Worm (Caenorhabditis elegans) whole organism, early embryonic: ENCODE measurements around the gene srh-216.

ENCODE experiments used
- F13C5.2 ChIP-seq: sonication (generic microtip); optimal IDR thresholded peaks from 2 replicates; lab custom pipeline; 2017; ENCODE audit warnings: mild to moderate bottlenecking, missing genetic modification characterization, inconsistent platforms, missing compliant biosample characterization
- ama-1 ChIP-seq: fragments of 150-350 bp; optimal IDR thresholded peaks from 2 replicates; lab custom pipeline; 2014
- flt-1 ChIP-seq: fragments of 200-800 bp; sonication (Bioruptor generic); IDR thresholded peaks from 2 replicates; pipeline ENCODE4 v1.3.6; 2022; ENCODE audit warnings: missing genetic modification characterization, missing compliant biosample characterization
- hmbx-1 ChIP-seq: sonication (generic microtip); optimal IDR thresholded peaks from 2 replicates; lab custom pipeline; 2016; ENCODE audit warnings: mild to moderate bottlenecking, missing genetic modification characterization, missing compliant biosample characterization
- hnd-1 ChIP-seq: sonication (generic microtip); optimal IDR thresholded peaks from 2 replicates; lab custom pipeline; 2016; ENCODE audit warnings: missing genetic modification characterization, missing compliant biosample characterization
- scrt-1 ChIP-seq: fragments of 200-800 bp; sonication (Bioruptor generic); IDR thresholded peaks from 2 replicates; pipeline ENCODE4 v1.3.6; 2022; ENCODE audit warnings: missing genetic modification characterization, missing compliant biosample characterization
- tra-4 ChIP-seq: sonication (generic microtip); optimal IDR thresholded peaks from 2 replicates; lab custom pipeline; 2017; ENCODE audit warnings: missing genetic modification characterization, missing compliant biosample characterization

- TF ChIP-seq scrt-1 (no peak), ama-1 (lab: Kevin White, UChicago) (no peak), hnd-1 (no peak), F13C5.2 (no peak), hmbx-1 (tag; lab: Kevin White, UChicago) (no peak), flt-1 (GFP tag; lab: Robert Waterston, UW) (no peak), tra-4 (no peak)
These were observed 47.4 kb downstream of the srh-216 start for ce11 chrV:16779971-16780370.
